Worm (Caenorhabditis elegans) whole organism, L3 larva: ENCODE measurements around the gene T12G3.6.

Source experiments
- R02D3.7 ChIP-seq: fragments of 150-350 bp; optimal IDR thresholded peaks from 2 replicates; lab custom pipeline; 2014; ENCODE audit warnings: missing biosample characterization, missing genetic modification characterization
- ZK546.5 ChIP-seq: sonication (generic microtip); optimal IDR thresholded peaks from 2 replicates; lab custom pipeline; 2017; ENCODE audit warnings: missing biosample characterization, missing genetic modification characterization
- aly-2 ChIP-seq: fragments of 150-350 bp; optimal IDR thresholded peaks from 2 replicates; lab custom pipeline; 2014; ENCODE audit warnings: missing biosample characterization, missing genetic modification characterization
- ama-1 ChIP-seq: fragments of 150-350 bp; optimal IDR thresholded peaks from 2 replicates; lab custom pipeline; 2018
- ceh-82 ChIP-seq: fragments of 150-350 bp; optimal IDR thresholded peaks from 2 replicates; lab custom pipeline; 2014; ENCODE audit warnings: missing biosample characterization, missing genetic modification characterization
- daf-12 ChIP-seq: fragments of 150-350 bp; optimal IDR thresholded peaks from 2 replicates; lab custom pipeline; 2014; ENCODE audit warnings: missing biosample characterization, missing genetic modification reagents, missing genetic modification characterization
- elt-1 ChIP-seq: fragments of 150-350 bp; optimal IDR thresholded peaks from 2 replicates; lab custom pipeline; 2014; ENCODE audit warnings: missing biosample characterization, missing genetic modification characterization
- elt-2 ChIP-seq: sonication (generic microtip); optimal IDR thresholded peaks from 2 replicates; lab custom pipeline; 2016; ENCODE audit warnings: missing genetic modification reagents, mild to moderate bottlenecking, missing genetic modification characterization, missing compliant biosample characterization
- elt-3 ChIP-seq, 3 experiments: fragments of 150-350 bp in 1 of 3; sonication (generic microtip) in 2 of 3; optimal IDR thresholded peaks; 2 replicates in 2 of 3; 4 replicates in 1 of 3; lab custom pipeline; 2014 to 2017; ENCODE audit warnings: missing biosample characterization in 3 of 3, missing genetic modification characterization in 3 of 3
- eor-1 ChIP-seq, 2 experiments: fragments of 150-350 bp; optimal IDR thresholded peaks; 2 replicates each; lab custom pipeline; 2014 to 2018; ENCODE audit warnings: missing biosample characterization in 2 of 2, missing genetic modification characterization in 2 of 2
- hmg-11 ChIP-seq: sonication (generic microtip); optimal IDR thresholded peaks from 2 replicates; lab custom pipeline; 2016; ENCODE audit warnings: missing genetic modification characterization, missing compliant biosample characterization
- jun-1 ChIP-seq: fragments of 150-350 bp; optimal IDR thresholded peaks from 2 replicates; lab custom pipeline; 2014; ENCODE audit warnings: missing biosample characterization, missing genetic modification reagents, missing genetic modification characterization
- lin-39 ChIP-seq: fragments of 150-350 bp; optimal IDR thresholded peaks from 2 replicates; lab custom pipeline; 2018; ENCODE audit warnings: missing biosample characterization, missing genetic modification reagents, missing genetic modification characterization
- lsy-12 ChIP-seq: sonication (generic microtip); optimal IDR thresholded peaks from 2 replicates; lab custom pipeline; 2016; ENCODE audit warnings: mild to moderate bottlenecking, missing genetic modification characterization, missing compliant biosample characterization
- mml-1 ChIP-seq: fragments of 150-350 bp; sonication (generic microtip); optimal IDR thresholded peaks from 3 replicates; lab custom pipeline; 2014; ENCODE audit warnings: missing biosample characterization, missing genetic modification characterization
- nfya-1 ChIP-seq: sonication (generic microtip); optimal IDR thresholded peaks from 2 replicates; lab custom pipeline; 2017; ENCODE audit warnings: missing genetic modification characterization, mild to moderate bottlenecking, missing compliant biosample characterization, antibody characterized with exemption, moderate library complexity; ENCODE audit not compliant: insufficient read depth
- nhr-11 ChIP-seq: fragments of 150-350 bp; optimal IDR thresholded peaks from 2 replicates; lab custom pipeline; 2014; ENCODE audit warnings: missing biosample characterization, missing genetic modification characterization
- nhr-12 ChIP-seq: fragments of 150-350 bp; optimal IDR thresholded peaks from 2 replicates; lab custom pipeline; 2014; ENCODE audit warnings: missing biosample characterization, missing genetic modification characterization
- nhr-237 ChIP-seq: fragments of 150-350 bp; optimal IDR thresholded peaks from 2 replicates; lab custom pipeline; 2014; ENCODE audit warnings: missing biosample characterization, missing genetic modification characterization
- nhr-25 ChIP-seq: sonication (generic microtip); optimal IDR thresholded peaks from 2 replicates; lab custom pipeline; 2017; ENCODE audit warnings: missing biosample characterization, missing genetic modification characterization
- nhr-43 ChIP-seq: sonication (generic microtip); optimal IDR thresholded peaks from 2 replicates; lab custom pipeline; 2016; ENCODE audit warnings: mild to moderate bottlenecking, missing genetic modification characterization, missing compliant biosample characterization; ENCODE audit not compliant: poor library complexity, severe bottlenecking
- nhr-67 ChIP-seq: fragments of 150-350 bp; optimal IDR thresholded peaks from 2 replicates; lab custom pipeline; 2014; ENCODE audit warnings: missing biosample characterization, missing genetic modification characterization
- nhr-76 ChIP-seq: fragments of 150-350 bp; sonication (generic microtip); optimal IDR thresholded peaks from 5 replicates; lab custom pipeline; 2014; ENCODE audit warnings: missing biosample characterization, missing genetic modification characterization
- pha-4 ChIP-seq: fragments of 150-350 bp; optimal IDR thresholded peaks from 2 replicates; lab custom pipeline; 2014; ENCODE audit warnings: missing biosample characterization, missing genetic modification reagents, missing genetic modification characterization
- pqm-1 ChIP-seq: fragments of 150-350 bp; optimal IDR thresholded peaks from 2 replicates; lab custom pipeline; 2017; ENCODE audit warnings: missing biosample characterization, missing genetic modification characterization, inconsistent platforms
- snpc-4 ChIP-seq: fragments of 150-350 bp; optimal IDR thresholded peaks from 2 replicates; lab custom pipeline; 2014; ENCODE audit warnings: missing biosample characterization, missing genetic modification characterization
- tbx-2 ChIP-seq: sonication (generic microtip); optimal IDR thresholded peaks from 2 replicates; lab custom pipeline; 2016; ENCODE audit warnings: mild to moderate bottlenecking, missing genetic modification characterization, missing compliant biosample characterization
- unc-39 ChIP-seq: sonication (generic microtip); optimal IDR thresholded peaks from 4 replicates; lab custom pipeline; 2017; ENCODE audit warnings: missing biosample characterization, missing genetic modification characterization
- zag-1 ChIP-seq: fragments of 150-350 bp; optimal IDR thresholded peaks from 2 replicates; lab custom pipeline; 2014; ENCODE audit warnings: missing biosample characterization, missing genetic modification characterization
- ztf-11 ChIP-seq: fragments of 150-350 bp; optimal IDR thresholded peaks from 2 replicates; lab custom pipeline; 2014; ENCODE audit warnings: missing biosample characterization, missing genetic modification characterization
- ztf-4 ChIP-seq: fragments of 150-350 bp; optimal IDR thresholded peaks from 2 replicates; lab custom pipeline; 2014; ENCODE audit warnings: missing biosample characterization, missing genetic modification characterization

T12G3.6 gene

ce11 chrIV:12043054-12043453 lies 12.0 kb upstream of the T12G3.6 start:
- TF ChIP-seq ZK546.5 (tag; lab: Kevin White, UChicago) (no peak), elt-2 (tag; lab: Kevin White, UChicago) (peak; percentile 39), daf-12 (no peak), pqm-1 (tag; lab: Kevin White, UChicago) (peak; percentile 4)

ce11 chrIV:12040431-12040830 lies 9.4 kb upstream of the T12G3.6 start:
- TF ChIP-seq jun-1 (tag; lab: Kevin White, UChicago): no peak
- TF ChIP-seq zag-1: no peak
- no peak for TF ChIP-seq nhr-76
- TF ChIP-seq daf-12: no peak
- no peak for TF ChIP-seq ztf-4
- TF ChIP-seq nhr-237 (tag; lab: Kevin White, UChicago): no peak
- no peak for TF ChIP-seq elt-2 (tag; lab: Kevin White, UChicago)
- no peak for TF ChIP-seq nfya-1 (tag; lab: Kevin White, UChicago)
- TF ChIP-seq unc-39 (tag; lab: Kevin White, UChicago): no peak
- no peak for TF ChIP-seq pqm-1 (tag; lab: Kevin White, UChicago)

- TF ChIP-seq tbx-2 (tag; lab: Kevin White, UChicago): peak; percentile 56
- peak in 1 of 3 experiments; percentile 9 for TF ChIP-seq elt-3 (tag; optimal IDR thresholded peaks at IDR 0.05; lab: Kevin White, UChicago)
- peak; percentile 42 for TF ChIP-seq nhr-25 (tag; lab: Kevin White, UChicago)
- TF ChIP-seq ztf-4: peak; percentile 13
- no peak for TF ChIP-seq aly-2 (tag; lab: Kevin White, UChicago)
- no peak for TF ChIP-seq nhr-67 (tag; lab: Kevin White, UChicago)
- peak; percentile 5 for TF ChIP-seq lsy-12
- no peak for TF ChIP-seq eor-1 (tag; optimal IDR thresholded peaks at IDR 0.05; lab: Kevin White, UChicago)
- peak; percentile 49 for TF ChIP-seq pha-4 (tag; lab: Kevin White, UChicago)
- peak; percentile 91 for TF ChIP-seq ama-1 (lab: Kevin White, UChicago)
- TF ChIP-seq nhr-43: peak; percentile 20
- no peak for TF ChIP-seq ztf-11 (tag; lab: Kevin White, UChicago)
- peak; percentile 19 for TF ChIP-seq elt-2 (tag; lab: Kevin White, UChicago)
- TF ChIP-seq nhr-11 (tag; lab: Kevin White, UChicago): no peak
- TF ChIP-seq nhr-237 (tag; lab: Kevin White, UChicago): no peak
Measured at ce11 chrIV:12036924-12037323, 5.9 kb upstream of the T12G3.6 start.

ce11 chrIV:12035422-12035821 lies 4.4 kb upstream of the T12G3.6 start:
- TF ChIP-seq snpc-4 (tag; lab: Kevin White, UChicago): no peak
- no peak for TF ChIP-seq elt-1 (tag; lab: Kevin White, UChicago)
- TF ChIP-seq mml-1 (tag; lab: Kevin White, UChicago): no peak
- no peak for TF ChIP-seq pqm-1 (tag; lab: Kevin White, UChicago)
- TF ChIP-seq lsy-12: no peak
- TF ChIP-seq ceh-82 (tag; lab: Kevin White, UChicago): no peak
- no peak for TF ChIP-seq nhr-12 (tag; lab: Kevin White, UChicago)
- TF ChIP-seq lin-39 (tag; lab: Kevin White, UChicago): no peak

- TF ChIP-seq ama-1 (lab: Kevin White, UChicago) (peak; percentile 9), nhr-25 (tag; lab: Kevin White, UChicago) (peak; percentile 29), nhr-237 (tag; lab: Kevin White, UChicago) (no peak), R02D3.7 (no peak)
Measured at ce11 chrIV:12034776-12035175, 3.7 kb upstream of the T12G3.6 start.

- TF ChIP-seq ama-1 (lab: Kevin White, UChicago): peak; percentile 84
- TF ChIP-seq daf-12: no peak
- TF ChIP-seq nhr-237 (tag; lab: Kevin White, UChicago): no peak
- TF ChIP-seq lsy-12: no peak
- TF ChIP-seq R02D3.7: no peak
- TF ChIP-seq pha-4 (tag; lab: Kevin White, UChicago): peak; percentile 4
- no peak for TF ChIP-seq unc-39 (tag; lab: Kevin White, UChicago)
- no peak for TF ChIP-seq hmg-11
Measured at ce11 chrIV:12033985-12034384, 2.9 kb upstream of the T12G3.6 start, which contains the start of gene sqst-1. sqst-1 (plus strand) TSS chrIV:12034282.
